Worm (Caenorhabditis elegans) whole organism, L1 larva: Measurements from ENCODE around the gene Y57G11B.8.

Experiments
- Y116A8C.19 ChIP-seq: sonication (generic microtip); optimal IDR thresholded peaks from 2 replicates; lab custom pipeline; 2016; ENCODE audit warnings: missing compliant biosample characterization, missing genetic modification characterization, borderline replicate concordance
- alr-1 ChIP-seq: fragments of 200-800 bp; sonication (Bioruptor generic); optimal IDR thresholded peaks from 2 replicates; lab custom pipeline; 2018; ENCODE audit warnings: borderline replicate concordance, mild to moderate bottlenecking, missing genetic modification characterization, missing compliant biosample characterization
- aly-2 ChIP-seq: fragments of 150-350 bp; optimal IDR thresholded peaks from 2 replicates; lab custom pipeline; 2014; ENCODE audit warnings: missing biosample characterization, missing genetic modification characterization
- ceh-63 ChIP-seq: fragments of 200-800 bp; sonication (Bioruptor generic); optimal IDR thresholded peaks from 2 replicates; lab custom pipeline; 2018; ENCODE audit warnings: mild to moderate bottlenecking, missing genetic modification characterization, missing compliant biosample characterization
- ceh-82 ChIP-seq, 3 experiments: fragments of 150-350 bp in 1 of 3; sonication (generic microtip) in 2 of 3; optimal IDR thresholded peaks; 2 replicates each; lab custom pipeline; 2014 to 2017; ENCODE audit warnings: missing biosample characterization in 3 of 3, missing genetic modification characterization in 3 of 3
- ceh-90 ChIP-seq: sonication (generic microtip); optimal IDR thresholded peaks from 2 replicates; lab custom pipeline; 2016; ENCODE audit warnings: missing genetic modification characterization, missing compliant biosample characterization
- elt-2 ChIP-seq: sonication (generic microtip); optimal IDR thresholded peaks from 2 replicates; lab custom pipeline; 2016; ENCODE audit warnings: missing genetic modification characterization, mild to moderate bottlenecking, inconsistent platforms, missing compliant biosample characterization, missing genetic modification reagents
- fkh-10 ChIP-seq: sonication (generic microtip); optimal IDR thresholded peaks from 2 replicates; lab custom pipeline; 2017; ENCODE audit warnings: missing biosample characterization, missing genetic modification reagents, missing genetic modification characterization
- fkh-4 ChIP-seq: sonication (generic microtip); optimal IDR thresholded peaks from 2 replicates; lab custom pipeline; 2016; ENCODE audit warnings: missing compliant biosample characterization, missing genetic modification characterization, borderline replicate concordance
- fos-1 ChIP-seq: fragments of 150-350 bp; optimal IDR thresholded peaks from 2 replicates; lab custom pipeline; 2014; ENCODE audit warnings: missing biosample characterization, missing genetic modification characterization
- grh-1 ChIP-seq: fragments of 200-800 bp; sonication (Bioruptor generic); IDR thresholded peaks from 2 replicates; pipeline ENCODE4 v1.3.6; 2022; ENCODE audit warnings: missing genetic modification reagents, missing genetic modification characterization, missing compliant biosample characterization
- irx-1 ChIP-seq: sonication (generic microtip); optimal IDR thresholded peaks from 2 replicates; lab custom pipeline; 2016; ENCODE audit warnings: missing genetic modification characterization, missing compliant biosample characterization
- jun-1 ChIP-seq: fragments of 150-350 bp; optimal IDR thresholded peaks from 2 replicates; lab custom pipeline; 2014; ENCODE audit warnings: missing biosample characterization, missing genetic modification reagents, missing genetic modification characterization
- lin-13 ChIP-seq: fragments of 150-350 bp; optimal IDR thresholded peaks from 2 replicates; lab custom pipeline; 2014; ENCODE audit warnings: missing biosample characterization, missing genetic modification reagents, missing genetic modification characterization
- lin-15B ChIP-seq: fragments of 150-350 bp; sonication (generic microtip); optimal IDR thresholded peaks from 3 replicates; lab custom pipeline; 2014; ENCODE audit warnings: missing biosample characterization, missing genetic modification characterization
- lin-35 ChIP-seq, 2 experiments: fragments of 150-350 bp; optimal IDR thresholded peaks; 2 replicates each; lab custom pipeline; 2014; ENCODE audit warnings: missing biosample characterization in 2 of 2, missing genetic modification characterization in 2 of 2, missing genetic modification reagents in 2 of 2
- lin-39 ChIP-seq: fragments of 150-350 bp; optimal IDR thresholded peaks from 2 replicates; lab custom pipeline; 2014; ENCODE audit warnings: missing biosample characterization, missing genetic modification reagents, missing genetic modification characterization
- lir-3 ChIP-seq: sonication (generic microtip); optimal IDR thresholded peaks from 2 replicates; lab custom pipeline; 2016; ENCODE audit warnings: mild to moderate bottlenecking, missing genetic modification characterization, moderate library complexity, missing compliant biosample characterization; ENCODE audit not compliant: poor library complexity
- mef-2 ChIP-seq: fragments of 150-350 bp; optimal IDR thresholded peaks from 2 replicates; lab custom pipeline; 2014; ENCODE audit warnings: missing biosample characterization, missing genetic modification characterization
- mep-1 ChIP-seq: fragments of 150-350 bp; optimal IDR thresholded peaks from 2 replicates; lab custom pipeline; 2014; ENCODE audit warnings: missing biosample characterization, missing genetic modification characterization
- nhr-11 ChIP-seq: fragments of 150-350 bp; optimal IDR thresholded peaks from 2 replicates; lab custom pipeline; 2014; ENCODE audit warnings: missing biosample characterization, missing genetic modification characterization
- nhr-19 ChIP-seq: fragments of 200-800 bp; sonication (Bioruptor generic); conservative IDR thresholded peaks from 2 replicates; pipeline ENCODE4 v1.3.6; 2022; ENCODE audit warnings: missing genetic modification characterization, missing compliant biosample characterization
- nhr-20 ChIP-seq: sonication (generic microtip); optimal IDR thresholded peaks from 2 replicates; lab custom pipeline; 2016; ENCODE audit warnings: mild to moderate bottlenecking, missing genetic modification characterization, missing compliant biosample characterization
- nhr-237 ChIP-seq: fragments of 150-350 bp; optimal IDR thresholded peaks from 2 replicates; lab custom pipeline; 2014; ENCODE audit warnings: missing biosample characterization, missing genetic modification characterization
- nhr-47 ChIP-seq: sonication (generic microtip); optimal IDR thresholded peaks from 2 replicates; lab custom pipeline; 2016; ENCODE audit warnings: mild to moderate bottlenecking, missing genetic modification characterization, moderate library complexity, missing compliant biosample characterization
- nhr-77 ChIP-seq: fragments of 150-350 bp; optimal IDR thresholded peaks from 2 replicates; lab custom pipeline; 2014; ENCODE audit warnings: missing biosample characterization, missing genetic modification characterization
- nhr-84 ChIP-seq: sonication (generic microtip); optimal IDR thresholded peaks from 2 replicates; lab custom pipeline; 2017; ENCODE audit warnings: missing biosample characterization, missing genetic modification characterization
- nhr-85 ChIP-seq: sonication (generic microtip); peaks from one replicate; lab custom pipeline; 2016; ENCODE audit warnings: missing genetic modification characterization, inconsistent platforms, missing compliant biosample characterization
- nhr-90 ChIP-seq: sonication (generic microtip); optimal IDR thresholded peaks from 2 replicates; lab custom pipeline; 2016; ENCODE audit warnings: mild to moderate bottlenecking, missing genetic modification characterization, missing compliant biosample characterization; ENCODE audit not compliant: poor library complexity
- pax-3 ChIP-seq: fragments of 200-800 bp; sonication (Bioruptor generic); optimal IDR thresholded peaks from 2 replicates; lab custom pipeline; 2018; ENCODE audit warnings: mild to moderate bottlenecking, missing genetic modification characterization, moderate library complexity, missing compliant biosample characterization
- skn-1 ChIP-seq: fragments of 150-350 bp; optimal IDR thresholded peaks from 2 replicates; lab custom pipeline; 2014; ENCODE audit warnings: missing biosample characterization, missing genetic modification characterization
- snpc-4 ChIP-seq: fragments of 150-350 bp; optimal IDR thresholded peaks from 2 replicates; lab custom pipeline; 2014; ENCODE audit warnings: missing biosample characterization, missing genetic modification characterization
- swsn-7 ChIP-seq: sonication (generic microtip); optimal IDR thresholded peaks from 2 replicates; lab custom pipeline; 2016; ENCODE audit warnings: missing genetic modification characterization, missing compliant biosample characterization
- tlp-1 ChIP-seq: fragments of 150-350 bp; optimal IDR thresholded peaks from 2 replicates; lab custom pipeline; 2014; ENCODE audit warnings: missing biosample characterization, missing genetic modification characterization
- unc-30 ChIP-seq: sonication (generic microtip); optimal IDR thresholded peaks from 2 replicates; lab custom pipeline; 2017; ENCODE audit warnings: missing biosample characterization, missing genetic modification characterization
- unc-98 ChIP-seq: fragments of 200-800 bp; sonication (Bioruptor generic); IDR thresholded peaks from 2 replicates; pipeline ENCODE4 v1.3.6; 2022; ENCODE audit warnings: missing genetic modification characterization, missing compliant biosample characterization
- zag-1 ChIP-seq: fragments of 150-350 bp; optimal IDR thresholded peaks from 2 replicates; lab custom pipeline; 2014; ENCODE audit warnings: missing biosample characterization, missing genetic modification characterization

Gene Y57G11B.8

DNA sequence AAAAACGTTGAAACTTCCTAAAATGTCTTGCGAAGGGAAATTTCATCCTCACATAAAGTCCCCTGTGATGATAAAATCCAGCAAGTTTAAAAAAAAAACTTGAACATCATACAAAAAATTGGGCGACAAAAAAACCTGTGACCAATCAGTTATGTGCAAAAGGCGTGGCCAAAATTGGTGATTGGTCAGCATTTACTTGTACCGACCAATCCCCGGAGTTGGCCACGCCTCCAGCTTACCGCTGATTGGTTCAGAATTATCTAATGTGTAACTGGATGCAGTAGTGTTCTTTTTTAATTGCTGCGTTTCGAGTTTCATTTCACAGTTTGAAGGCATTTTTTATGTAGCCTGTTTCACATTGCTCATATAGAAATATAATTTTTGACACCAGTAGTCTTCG is 5.4 kb downstream of the Y57G11B.8 start:
- TF ChIP-seq ceh-90 (tag; lab: Kevin White, UChicago): no peak
- TF ChIP-seq alr-1 (tag; lab: Kevin White, UChicago): no peak
- TF ChIP-seq skn-1: no peak
- no peak for TF ChIP-seq grh-1 (GFP tag; lab: Robert Waterston, UW)
- TF ChIP-seq nhr-47 (tag; lab: Kevin White, UChicago): no peak

ce11 chrIV:14572607-14573006 is 5.9 kb downstream of the Y57G11B.8 start, which contains the start of gene glb-34:
TSS of gene glb-34 (minus strand) at chrIV:14572707.
- TF ChIP-seq snpc-4 (tag; lab: Kevin White, UChicago) (no peak), swsn-7 (no peak), tlp-1 (tag; lab: Kevin White, UChicago) (no peak), lin-35 (GFP tag; optimal IDR thresholded peaks at IDR 0.05; lab: Kevin White, UChicago) (no peak), lin-13 (no peak), nhr-237 (no peak), lin-39 (tag; lab: Kevin White, UChicago) (no peak), ceh-63 (GFP tag; lab: Kevin White, UChicago) (no peak), nhr-77 (no peak), nhr-84 (tag; lab: Kevin White, UChicago) (no peak)

- TF ChIP-seq Y116A8C.19 (tag; lab: Kevin White, UChicago): no peak
- TF ChIP-seq fkh-10 (GFP tag; lab: Kevin White, UChicago): no peak
- TF ChIP-seq nhr-11 (tag; lab: Kevin White, UChicago): no peak
- TF ChIP-seq ceh-82 (tag; optimal IDR thresholded peaks at IDR 0.05; lab: Kevin White, UChicago): no peak
- no peak for TF ChIP-seq irx-1
- no peak for TF ChIP-seq zag-1 (tag; lab: Kevin White, UChicago)
- no peak for TF ChIP-seq unc-98 (GFP tag; lab: Robert Waterston, UW)
- no peak for TF ChIP-seq unc-30 (tag; lab: Kevin White, UChicago)
- no peak for TF ChIP-seq fkh-4
Observed at ce11 chrIV:14571626-14572025, 6.9 kb downstream of the Y57G11B.8 start.

- TF ChIP-seq jun-1: no peak
- TF ChIP-seq nhr-85: peak; percentile 9
Observed at ce11 chrIV:14565062-14565461, 13.4 kb downstream of the Y57G11B.8 start, which contains the start of gene Y57G11B.2. TSS of gene Y57G11B.2 (plus strand) at chrIV:14565362.

ce11 chrIV:14562649-14563268 is 15.7 kb downstream of the Y57G11B.8 start:
- TF ChIP-seq Y116A8C.19 (tag; lab: Kevin White, UChicago) (no peak), pax-3 (tag; lab: Kevin White, UChicago) (no peak), aly-2 (tag; lab: Kevin White, UChicago) (no peak), elt-2 (peak; percentile 32), nhr-90 (no peak), nhr-20 (tag; lab: Kevin White, UChicago) (no peak), zag-1 (tag; lab: Kevin White, UChicago) (no peak), nhr-85 (peak; percentile 20), lin-15B (tag; lab: Kevin White, UChicago) (no peak), mep-1 (no peak), fos-1 (tag; lab: Kevin White, UChicago) (no peak), nhr-19 (GFP tag; lab: Robert Waterston, UW) (no peak), mef-2 (no peak), lir-3 (tag; lab: Kevin White, UChicago) (no peak), snpc-4 (tag; lab: Kevin White, UChicago) (peak; percentile 43)
